Fruit fly (Drosophila melanogaster): ENCODE measurements around the gene Prx6a.
A peak's percentile ranks its signal among the peaks of the same experiment; 100 is the strongest.

Prx6a gene

dm6 chr2L:2900392-2901028 is 22.5 kb upstream of the Prx6a start:
- TF ChIP-seq cic (GFP tag; optimal IDR thresholded peaks at IDR 0.05) (peak; percentile 62), pad (GFP tag; optimal IDR thresholded peaks at IDR 0.05) (no peak), Clk (GFP tag; optimal IDR thresholded peaks at IDR 0.05) (peak; percentile 3), Mnt (GFP tag; optimal IDR thresholded peaks at IDR 0.05) (peak; percentile 3), CG14711 (tag; optimal IDR thresholded peaks at IDR 0.05) (no peak), tj (GFP tag; optimal IDR thresholded peaks at IDR 0.05) (peak; percentile 84), CG11617 (GFP tag; optimal IDR thresholded peaks at IDR 0.05) (no peak), CG7045 (GFP tag; optimal IDR thresholded peaks at IDR 0.05) (no peak), ovo (GFP tag; optimal IDR thresholded peaks at IDR 0.05) (no peak), CG5204 (GFP tag; optimal IDR thresholded peaks at IDR 0.05) (no peak), CG7101 (tag; optimal IDR thresholded peaks at IDR 0.05) (no peak), CG33017 (tag; optimal IDR thresholded peaks at IDR 0.05) (no peak), CG1620 (GFP tag; optimal IDR thresholded peaks at IDR 0.05) (no peak), cnc (optimal IDR thresholded peaks at IDR 0.05) (no peak), CG12768 (GFP tag; optimal IDR thresholded peaks at IDR 0.05) (peak; percentile 31), toe (GFP tag; optimal IDR thresholded peaks at IDR 0.05) (no peak), Hr96 (GFP tag; optimal IDR thresholded peaks at IDR 0.05) (no peak), Crg-1 (GFP tag; optimal IDR thresholded peaks at IDR 0.05) (no peak), bab1 (GFP tag; optimal IDR thresholded peaks at IDR 0.05) (no peak), kay (GFP tag; ENCODE audit: borderline replicate concordance) (no peak)

- no peak for TF ChIP-seq Mnt (GFP tag; optimal IDR thresholded peaks at IDR 0.05)
- no peak for TF ChIP-seq CG11617 (GFP tag; optimal IDR thresholded peaks at IDR 0.05)
- no peak for TF ChIP-seq tj (GFP tag; optimal IDR thresholded peaks at IDR 0.05)
- no peak for TF ChIP-seq CG1620 (GFP tag; optimal IDR thresholded peaks at IDR 0.05)
- no peak for TF ChIP-seq CG5204 (GFP tag; optimal IDR thresholded peaks at IDR 0.05)
- no peak for TF ChIP-seq bab1 (GFP tag; optimal IDR thresholded peaks at IDR 0.05)
- TF ChIP-seq pad (GFP tag; optimal IDR thresholded peaks at IDR 0.05) = no peak
- TF ChIP-seq CG7101 (tag; optimal IDR thresholded peaks at IDR 0.05) = no peak
- no peak for TF ChIP-seq CG7045 (GFP tag; optimal IDR thresholded peaks at IDR 0.05)
- TF ChIP-seq kay (GFP tag; ENCODE audit: borderline replicate concordance) = no peak
- no peak for TF ChIP-seq cnc (optimal IDR thresholded peaks at IDR 0.05)
- no peak for TF ChIP-seq cic (GFP tag; optimal IDR thresholded peaks at IDR 0.05)
- TF ChIP-seq Clk (GFP tag; optimal IDR thresholded peaks at IDR 0.05) = no peak
- no peak for TF ChIP-seq CG12768 (GFP tag; optimal IDR thresholded peaks at IDR 0.05)
- no peak for TF ChIP-seq Hr96 (GFP tag; optimal IDR thresholded peaks at IDR 0.05)
- TF ChIP-seq Crg-1 (GFP tag; optimal IDR thresholded peaks at IDR 0.05) = no peak
- no peak for TF ChIP-seq toe (GFP tag; optimal IDR thresholded peaks at IDR 0.05)
- TF ChIP-seq CG14711 (tag; optimal IDR thresholded peaks at IDR 0.05) = no peak
- no peak for TF ChIP-seq ovo (GFP tag; optimal IDR thresholded peaks at IDR 0.05)
- TF ChIP-seq CG33017 (tag; optimal IDR thresholded peaks at IDR 0.05) = no peak
Measured at dm6 chr2L:2898247-2898646, 20.2 kb upstream of the Prx6a start.

- TF ChIP-seq cic (GFP tag; optimal IDR thresholded peaks at IDR 0.05) = no peak
- TF ChIP-seq bab1 (GFP tag; optimal IDR thresholded peaks at IDR 0.05) = no peak
- TF ChIP-seq Crg-1 (GFP tag; optimal IDR thresholded peaks at IDR 0.05) = no peak
- no peak for TF ChIP-seq CG33017 (tag; optimal IDR thresholded peaks at IDR 0.05)
- TF ChIP-seq toe (GFP tag; optimal IDR thresholded peaks at IDR 0.05) = no peak
- no peak for TF ChIP-seq CG11617 (GFP tag; optimal IDR thresholded peaks at IDR 0.05)
- no peak for TF ChIP-seq CG7101 (tag; optimal IDR thresholded peaks at IDR 0.05)
- TF ChIP-seq CG1620 (GFP tag; optimal IDR thresholded peaks at IDR 0.05) = no peak
- TF ChIP-seq cnc (optimal IDR thresholded peaks at IDR 0.05) = no peak
- TF ChIP-seq Mnt (GFP tag; optimal IDR thresholded peaks at IDR 0.05) = no peak
- no peak for TF ChIP-seq CG7045 (GFP tag; optimal IDR thresholded peaks at IDR 0.05)
- TF ChIP-seq CG14711 (tag; optimal IDR thresholded peaks at IDR 0.05) = no peak
- TF ChIP-seq tj (GFP tag; optimal IDR thresholded peaks at IDR 0.05) = no peak
- no peak for TF ChIP-seq pad (GFP tag; optimal IDR thresholded peaks at IDR 0.05)
Measured at dm6 chr2L:2897710-2898109, 19.7 kb upstream of the Prx6a start.

- TF ChIP-seq bab1 (GFP tag; optimal IDR thresholded peaks at IDR 0.05) = no peak
- no peak for TF ChIP-seq toe (GFP tag; optimal IDR thresholded peaks at IDR 0.05)
- TF ChIP-seq kay (GFP tag; ENCODE audit: borderline replicate concordance) = no peak
- TF ChIP-seq ovo (GFP tag; optimal IDR thresholded peaks at IDR 0.05) = no peak
- no peak for TF ChIP-seq CG12768 (GFP tag; optimal IDR thresholded peaks at IDR 0.05)
- peak; percentile 56 for TF ChIP-seq CG33017 (tag; optimal IDR thresholded peaks at IDR 0.05)
- TF ChIP-seq Hr96 (GFP tag; optimal IDR thresholded peaks at IDR 0.05) = no peak
- no peak for TF ChIP-seq CG1620 (GFP tag; optimal IDR thresholded peaks at IDR 0.05)
- TF ChIP-seq tj (GFP tag; optimal IDR thresholded peaks at IDR 0.05) = peak; percentile 7
- TF ChIP-seq cnc (optimal IDR thresholded peaks at IDR 0.05) = no peak
- peak; percentile 9 for TF ChIP-seq CG11617 (GFP tag; optimal IDR thresholded peaks at IDR 0.05)
- TF ChIP-seq CG7045 (GFP tag; optimal IDR thresholded peaks at IDR 0.05) = peak; percentile 50
- TF ChIP-seq CG14711 (tag; optimal IDR thresholded peaks at IDR 0.05) = peak; percentile 8
- TF ChIP-seq Mnt (GFP tag; optimal IDR thresholded peaks at IDR 0.05) = no peak
- TF ChIP-seq cic (GFP tag; optimal IDR thresholded peaks at IDR 0.05) = no peak
- no peak for TF ChIP-seq pad (GFP tag; optimal IDR thresholded peaks at IDR 0.05)
- TF ChIP-seq Crg-1 (GFP tag; optimal IDR thresholded peaks at IDR 0.05) = no peak
- TF ChIP-seq Clk (GFP tag; optimal IDR thresholded peaks at IDR 0.05) = no peak
- no peak for TF ChIP-seq CG5204 (GFP tag; optimal IDR thresholded peaks at IDR 0.05)
- peak; percentile 44 for TF ChIP-seq CG7101 (tag; optimal IDR thresholded peaks at IDR 0.05)
Measured at dm6 chr2L:2897024-2897549, 19.1 kb upstream of the Prx6a start.

DNA sequence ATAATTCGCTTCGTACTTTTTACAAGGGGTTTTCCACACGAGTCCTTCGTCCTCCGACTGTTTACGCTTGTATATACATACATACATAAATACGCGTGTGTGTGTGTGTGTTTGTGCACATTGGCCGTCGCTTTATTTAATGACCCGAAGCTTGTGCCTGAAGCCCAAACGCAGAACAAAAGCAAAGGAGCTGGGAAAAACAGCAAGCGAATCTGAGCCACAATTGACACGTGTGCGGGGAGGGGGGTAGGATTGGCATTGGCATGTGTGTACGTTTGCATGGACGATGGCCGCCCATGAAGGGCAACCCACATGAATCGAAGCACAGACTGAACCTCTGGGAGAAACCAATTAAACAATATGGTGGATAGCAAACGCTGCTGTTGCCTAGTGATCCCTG is 16.3 kb upstream of the Prx6a start:
- TF ChIP-seq Clk (GFP tag; optimal IDR thresholded peaks at IDR 0.05) (no peak), tj (GFP tag; optimal IDR thresholded peaks at IDR 0.05) (no peak), Crg-1 (GFP tag; optimal IDR thresholded peaks at IDR 0.05) (no peak), pad (GFP tag; optimal IDR thresholded peaks at IDR 0.05) (no peak), bab1 (GFP tag; optimal IDR thresholded peaks at IDR 0.05) (no peak), cnc (optimal IDR thresholded peaks at IDR 0.05) (no peak), toe (GFP tag; optimal IDR thresholded peaks at IDR 0.05) (no peak), CG14711 (tag; optimal IDR thresholded peaks at IDR 0.05) (no peak), ovo (GFP tag; optimal IDR thresholded peaks at IDR 0.05) (no peak), CG5204 (GFP tag; optimal IDR thresholded peaks at IDR 0.05) (no peak), CG11617 (GFP tag; optimal IDR thresholded peaks at IDR 0.05) (no peak), kay (GFP tag; ENCODE audit: borderline replicate concordance) (no peak), CG33017 (tag; optimal IDR thresholded peaks at IDR 0.05) (no peak), Hr96 (GFP tag; optimal IDR thresholded peaks at IDR 0.05) (no peak), cic (GFP tag; optimal IDR thresholded peaks at IDR 0.05) (no peak), CG12768 (GFP tag; optimal IDR thresholded peaks at IDR 0.05) (no peak), CG1620 (GFP tag; optimal IDR thresholded peaks at IDR 0.05) (no peak), CG7101 (tag; optimal IDR thresholded peaks at IDR 0.05) (no peak), Mnt (GFP tag; optimal IDR thresholded peaks at IDR 0.05) (no peak)
